Worm (Caenorhabditis elegans) whole organism, mixed stage, embryonic: ENCODE data around the gene Y97E10B.1.

Source experiments
- M03D4.4 ChIP-seq: sonication (generic microtip); optimal IDR thresholded peaks from 2 replicates; lab custom pipeline; 2017; ENCODE audit warnings: mild to moderate bottlenecking, missing genetic modification characterization, missing compliant biosample characterization
- ces-1 ChIP-seq: fragments of 150-350 bp; optimal IDR thresholded peaks from 2 replicates; lab custom pipeline; 2014; ENCODE audit warnings: missing biosample characterization, missing genetic modification reagents, missing genetic modification characterization
- drap-1 ChIP-seq: fragments of 200-800 bp; sonication (Bioruptor generic); optimal IDR thresholded peaks from 3 replicates; lab custom pipeline; 2018; ENCODE audit warnings: mild to moderate bottlenecking, missing genetic modification characterization, missing compliant biosample characterization
- lin-13 ChIP-seq: fragments of 150-350 bp; optimal IDR thresholded peaks from 2 replicates; lab custom pipeline; 2014; ENCODE audit warnings: missing biosample characterization, missing genetic modification characterization
- mep-1 ChIP-seq: fragments of 150-350 bp; optimal IDR thresholded peaks from 2 replicates; lab custom pipeline; 2017; ENCODE audit warnings: missing biosample characterization, missing genetic modification reagents, missing genetic modification characterization, inconsistent platforms
- nhr-237 ChIP-seq: fragments of 150-350 bp; optimal IDR thresholded peaks from 2 replicates; lab custom pipeline; 2014; ENCODE audit warnings: missing biosample characterization, missing genetic modification characterization
- nhr-28 ChIP-seq: fragments of 150-350 bp; optimal IDR thresholded peaks from 2 replicates; lab custom pipeline; 2014; ENCODE audit warnings: missing biosample characterization, missing genetic modification characterization
- pha-4 ChIP-seq: fragments of 150-350 bp; optimal IDR thresholded peaks from 2 replicates; lab custom pipeline; 2018; ENCODE audit warnings: missing biosample characterization, missing genetic modification reagents, missing genetic modification characterization
- unc-39 ChIP-seq: fragments of 150-350 bp; optimal IDR thresholded peaks from 2 replicates; lab custom pipeline; 2014; ENCODE audit warnings: missing biosample characterization, missing genetic modification characterization

- TF ChIP-seq ces-1 (GFP tag; lab: Kevin White, UChicago) (no peak), pha-4 (tag; lab: Kevin White, UChicago) (no peak), nhr-28 (no peak), drap-1 (GFP tag; lab: Kevin White, UChicago) (no peak), unc-39 (tag; lab: Kevin White, UChicago) (no peak), M03D4.4 (tag; lab: Kevin White, UChicago) (no peak), nhr-237 (no peak), lin-13 (tag; lab: Kevin White, UChicago) (no peak), mep-1 (tag; lab: Kevin White, UChicago) (no peak)
These were observed 16.9 kb upstream of the Y97E10B.1 start, which contains the start of gene srsx-6 for ce11 chrV:7926784-7927183.
